Worm (Caenorhabditis elegans): ENCODE measurements around the gene T12E12.6.

ce11 chrIV:5528285-5528684 lies 45.6 kb downstream of the T12E12.6 start, which contains the start of gene unc-5:
- no peak for TF ChIP-seq flt-1 (GFP tag; IDR thresholded peaks at IDR 0.05)
- no peak for TF ChIP-seq med-1 (GFP tag; optimal IDR thresholded peaks at IDR 0.05; ENCODE audit: insufficient read depth)
- TF ChIP-seq klf-2 (GFP tag; conservative IDR thresholded peaks at IDR 0.05): no peak
- no peak for TF ChIP-seq cog-1 (tag; optimal IDR thresholded peaks at IDR 0.05)
- TF ChIP-seq ztf-23 (GFP tag; IDR thresholded peaks at IDR 0.05): no peak
- no peak for TF ChIP-seq tab-1 (GFP tag; IDR thresholded peaks at IDR 0.05)
- TF ChIP-seq ztf-29 (GFP tag; IDR thresholded peaks at IDR 0.05): no peak
- no peak for TF ChIP-seq T22C8.4 (GFP tag; IDR thresholded peaks at IDR 0.05)
- TF ChIP-seq ref-1 (GFP tag; conservative IDR thresholded peaks at IDR 0.05): no peak

Data from whole organism, midembryonic.